Fruit fly (Drosophila melanogaster) whole organism, embryonic: Measurements from ENCODE around the gene Cul5.

Experiments used
- Abd-B ChIP-seq: fragments of 200-800 bp; sonication (Bioruptor generic); optimal IDR thresholded peaks from 2 replicates; lab custom pipeline; 2018; ENCODE audit warnings: missing biosample characterization, mild to moderate bottlenecking, missing genetic modification characterization, moderate library complexity
- Antp ChIP-seq: fragments of 200-800 bp; sonication (Bioruptor generic); optimal IDR thresholded peaks from 3 replicates; lab custom pipeline; 2016; ENCODE audit warnings: missing biosample characterization, missing genetic modification characterization
- Awh ChIP-seq: fragments of 200-800 bp; sonication (Bioruptor generic); IDR thresholded peaks from 2 replicates; pipeline ENCODE4, ENCODE4 v1.3.6; 2022; ENCODE audit warnings: missing biosample characterization, missing genetic modification characterization
- Bteb2 ChIP-seq: fragments of 200-800 bp; sonication (Bioruptor generic); optimal IDR thresholded peaks from 2 replicates; lab custom pipeline; 2016; ENCODE audit warnings: missing biosample characterization, missing genetic modification characterization
- CG10543 ChIP-seq: fragments of 200-800 bp; sonication (Bioruptor generic); optimal IDR thresholded peaks from 3 replicates; lab custom pipeline; 2017; ENCODE audit warnings: missing biosample characterization, mild to moderate bottlenecking, missing genetic modification characterization, moderate library complexity
- CG12942 ChIP-seq: fragments of 200-800 bp; sonication (Bioruptor generic); optimal IDR thresholded peaks from 3 replicates; lab custom pipeline; 2016; ENCODE audit warnings: missing biosample characterization, missing genetic modification characterization
- CG14050 ChIP-seq: fragments of 200-800 bp; sonication (Bioruptor generic); IDR thresholded peaks from 3 replicates; pipeline ENCODE4 v1.3.6; 2022; ENCODE audit warnings: missing biosample characterization, missing genetic modification characterization
- CG14860 ChIP-seq: fragments of 200-800 bp; sonication (Bioruptor generic); IDR thresholded peaks from 3 replicates; pipeline ENCODE4 v1.3.6; 2022; ENCODE audit warnings: missing biosample characterization, missing genetic modification characterization; ENCODE audit not compliant: partially characterized antibody
- CG15011 ChIP-seq: fragments of 200-800 bp; sonication (Bioruptor generic); optimal IDR thresholded peaks from 3 replicates; lab custom pipeline; 2018; ENCODE audit warnings: missing biosample characterization, mild to moderate bottlenecking, missing genetic modification characterization
- CG18764 ChIP-seq: fragments of 200-800 bp; sonication (Bioruptor generic); optimal IDR thresholded peaks from 3 replicates; lab custom pipeline; 2016; ENCODE audit warnings: missing biosample characterization, missing genetic modification characterization
- CG30403 ChIP-seq: fragments of 200-800 bp; sonication (Bioruptor generic); optimal IDR thresholded peaks from 3 replicates; lab custom pipeline; 2016; ENCODE audit warnings: missing biosample characterization, missing genetic modification characterization
- CG32532 ChIP-seq: fragments of 200-800 bp; sonication (Bioruptor generic); IDR thresholded peaks from 2 replicates; pipeline ENCODE4 v1.3.6; 2022; ENCODE audit warnings: missing biosample characterization, missing genetic modification characterization
- CG32767 ChIP-seq: fragments of 200-800 bp; sonication (Bioruptor generic); IDR thresholded peaks from 2 replicates; pipeline ENCODE4 v1.3.6; 2022; ENCODE audit warnings: missing biosample characterization, missing genetic modification characterization
- CG34224 ChIP-seq: fragments of 200-800 bp; sonication (Bioruptor generic); IDR thresholded peaks from 3 replicates; pipeline ENCODE4 v1.3.6; 2022; ENCODE audit warnings: missing biosample characterization, missing genetic modification characterization; ENCODE audit not compliant: partially characterized antibody
- CG4404 ChIP-seq: fragments of 200-800 bp; sonication (Bioruptor generic); IDR thresholded peaks from 2 replicates; pipeline ENCODE4 v1.3.6; 2022; ENCODE audit warnings: missing biosample characterization, missing genetic modification characterization
- CG4707 ChIP-seq: fragments of 200-800 bp; sonication (Bioruptor generic); optimal IDR thresholded peaks from 2 replicates; lab custom pipeline; 2018; ENCODE audit warnings: missing biosample characterization, mild to moderate bottlenecking, missing genetic modification characterization, moderate library complexity
- CG6765 ChIP-seq: fragments of 200-800 bp; sonication (Bioruptor generic); optimal IDR thresholded peaks from 3 replicates; lab custom pipeline; 2017; ENCODE audit warnings: missing biosample characterization, mild to moderate bottlenecking, missing genetic modification characterization
- CG7987 ChIP-seq: fragments of 200-800 bp; sonication (Bioruptor generic); optimal IDR thresholded peaks from 2 replicates; lab custom pipeline; 2018; ENCODE audit warnings: missing biosample characterization, mild to moderate bottlenecking, missing genetic modification characterization, moderate library complexity
- CG8388 ChIP-seq: fragments of 200-800 bp; sonication (Bioruptor generic); optimal IDR thresholded peaks from 2 replicates; lab custom pipeline; 2019; ENCODE audit warnings: missing biosample characterization, mild to moderate bottlenecking, missing genetic modification characterization, moderate library complexity
- CG8478 ChIP-seq: fragments of >200 bp; optimal IDR thresholded peaks from 2 replicates; lab custom pipeline; 2018
- CG8924 ChIP-seq: fragments of 200-800 bp; optimal IDR thresholded peaks from 3 replicates; lab custom pipeline; 2019; ENCODE audit warnings: missing biosample characterization, mild to moderate bottlenecking, missing genetic modification characterization, moderate library complexity
- CG9215 ChIP-seq: fragments of 200-800 bp; sonication (Bioruptor generic); IDR thresholded peaks from 2 replicates; pipeline ENCODE4 v1.3.6; 2022; ENCODE audit warnings: missing biosample characterization, missing genetic modification characterization
- Dref ChIP-seq: fragments of 200-800 bp; sonication (Bioruptor generic); IDR thresholded peaks from 2 replicates; pipeline ENCODE4 v1.3.6; 2022; ENCODE audit warnings: missing biosample characterization, missing genetic modification characterization
- H15 ChIP-seq: fragments of 200-800 bp; sonication (Bioruptor generic); IDR thresholded peaks from 3 replicates; pipeline ENCODE4 v1.3.6; 2022; ENCODE audit warnings: missing biosample characterization, missing genetic modification characterization
- Hr39 ChIP-seq: fragments of >200 bp; optimal IDR thresholded peaks from 2 replicates; lab custom pipeline; 2017
- Lhr ChIP-seq: fragments of 200-800 bp; sonication (Bioruptor generic); optimal IDR thresholded peaks from 3 replicates; lab custom pipeline; 2017; ENCODE audit warnings: mild to moderate bottlenecking, missing biosample characterization, missing genetic modification reagents, missing genetic modification characterization
- Meics ChIP-seq: fragments of 200-800 bp; sonication (Bioruptor generic); optimal IDR thresholded peaks from 2 replicates; lab custom pipeline; 2017; ENCODE audit warnings: missing biosample characterization, mild to moderate bottlenecking, missing genetic modification characterization
- Myb ChIP-seq: fragments of 200-800 bp; sonication (Bioruptor generic); optimal IDR thresholded peaks from 2 replicates; lab custom pipeline; 2016; ENCODE audit warnings: missing biosample characterization, missing genetic modification characterization
- Rx ChIP-seq: fragments of 200-800 bp; sonication (Bioruptor generic); IDR thresholded peaks from 2 replicates; pipeline ENCODE4 v1.3.6; 2022; ENCODE audit warnings: missing biosample characterization, missing genetic modification characterization
- Sin3A ChIP-seq: fragments of >200 bp; optimal IDR thresholded peaks from 2 replicates; lab custom pipeline; 2018
- TFAM ChIP-seq: fragments of 200-800 bp; sonication (Bioruptor generic); optimal IDR thresholded peaks from 2 replicates; lab custom pipeline; 2017; ENCODE audit warnings: missing biosample characterization, missing genetic modification characterization, inconsistent platforms
- amos ChIP-seq: fragments of 200-800 bp; sonication (Bioruptor generic); IDR thresholded peaks from 2 replicates; pipeline ENCODE4 v1.3.6; 2022; ENCODE audit warnings: missing biosample characterization, missing genetic modification characterization; ENCODE audit not compliant: partially characterized antibody
- bsh ChIP-seq, 2 experiments: fragments of 200-800 bp; sonication (Bioruptor generic); optimal IDR thresholded peaks; 2 replicates each; lab custom pipeline; 2017 to 2018; ENCODE audit warnings: mild to moderate bottlenecking in 2 of 2, missing biosample characterization in 2 of 2, missing genetic modification characterization in 2 of 2, moderate library complexity in 1 of 2
- ci ChIP-seq: fragments of 200-800 bp; sonication (Bioruptor generic); IDR thresholded peaks from 3 replicates; pipeline ENCODE4 v1.3.6; 2022; ENCODE audit warnings: missing biosample characterization, missing genetic modification characterization
- fru ChIP-seq: fragments of >200 bp; optimal IDR thresholded peaks from 2 replicates; lab custom pipeline; 2017
- hkb ChIP-seq, 2 experiments: fragments of 200-800 bp in 1 of 2; fragments of >200 bp in 1 of 2; sonication (Bioruptor generic) in 1 of 2; IDR thresholded peaks in 1 of 2; optimal IDR thresholded peaks in 1 of 2; 2 replicates each; pipeline versions ENCODE4 v1.3.6 to Lab custom; 2017 to 2022; ENCODE audit warnings: missing biosample characterization in 1 of 2, missing genetic modification characterization in 1 of 2
- insv ChIP-seq, 2 experiments: fragments of 200-800 bp; sonication (Bioruptor generic); optimal IDR thresholded peaks; 3 replicates each; lab custom pipeline; 2016 to 2018; ENCODE audit warnings: missing biosample characterization in 2 of 2, missing genetic modification characterization in 2 of 2
- lmd ChIP-seq: fragments of 200-800 bp; sonication (Bioruptor generic); IDR thresholded peaks from 2 replicates; pipeline ENCODE4 v1.3.6; 2022; ENCODE audit warnings: missing biosample characterization, missing genetic modification characterization
- mam ChIP-seq: fragments of 200-800 bp; sonication (Bioruptor generic); optimal IDR thresholded peaks from 3 replicates; lab custom pipeline; 2016; ENCODE audit warnings: missing biosample characterization, missing genetic modification characterization
- nau ChIP-seq: fragments of 200-800 bp; sonication (Bioruptor generic); optimal IDR thresholded peaks from 3 replicates; lab custom pipeline; 2017; ENCODE audit warnings: missing biosample characterization, mild to moderate bottlenecking, missing genetic modification characterization, missing genetic modification reagents
- oc ChIP-seq: fragments of 200-800 bp; sonication (Bioruptor generic); optimal IDR thresholded peaks from 2 replicates; lab custom pipeline; 2018; ENCODE audit warnings: missing biosample characterization, mild to moderate bottlenecking, missing genetic modification characterization, moderate library complexity
- run ChIP-seq: fragments of 200-800 bp; sonication (Bioruptor generic); optimal IDR thresholded peaks from 3 replicates; lab custom pipeline; 2018; ENCODE audit warnings: missing biosample characterization, mild to moderate bottlenecking, missing genetic modification characterization
- salm ChIP-seq: fragments of 200-800 bp; sonication (Bioruptor generic); optimal IDR thresholded peaks from 2 replicates; lab custom pipeline; 2018; ENCODE audit warnings: missing biosample characterization, mild to moderate bottlenecking, missing genetic modification characterization
- schlank ChIP-seq: fragments of 200-800 bp; sonication (Bioruptor generic); optimal IDR thresholded peaks from 2 replicates; lab custom pipeline; 2018; ENCODE audit warnings: missing biosample characterization, mild to moderate bottlenecking, missing genetic modification characterization
- scrt ChIP-seq: fragments of 200-800 bp; sonication (Bioruptor generic); optimal IDR thresholded peaks from 2 replicates; lab custom pipeline; 2018; ENCODE audit warnings: missing biosample characterization, mild to moderate bottlenecking, missing genetic modification characterization, moderate library complexity
- stc ChIP-seq: fragments of 200-800 bp; sonication (Bioruptor generic); IDR thresholded peaks from 2 replicates; pipeline ENCODE4 v1.3.6; 2022; ENCODE audit warnings: missing biosample characterization, missing genetic modification characterization
- tap ChIP-seq: fragments of 200-800 bp; optimal IDR thresholded peaks from 3 replicates; lab custom pipeline; 2019; ENCODE audit warnings: missing biosample characterization, mild to moderate bottlenecking, missing genetic modification characterization, moderate library complexity
- tgo ChIP-seq: fragments of 200-800 bp; sonication (Bioruptor generic); IDR thresholded peaks from 3 replicates; pipeline ENCODE4 v1.3.6; 2022; ENCODE audit warnings: missing biosample characterization, missing genetic modification characterization
- tup ChIP-seq: fragments of 200-800 bp; sonication (Bioruptor generic); optimal IDR thresholded peaks from 2 replicates; lab custom pipeline; 2016; ENCODE audit warnings: missing biosample characterization, mild to moderate bottlenecking, missing genetic modification characterization, moderate library complexity
- zen2 ChIP-seq: fragments of 200-800 bp; sonication (Bioruptor generic); IDR thresholded peaks from 3 replicates; pipeline ENCODE4 v1.3.6; 2022; ENCODE audit warnings: missing biosample characterization, missing genetic modification characterization; ENCODE audit not compliant: partially characterized antibody

The Cul5 gene

dm6 chr3R:29039704-29040430 is 22.9 kb downstream of the Cul5 start (continued):
- TF ChIP-seq Awh (GFP tag; lab: Robert Waterston, UW) (no peak), oc (tag; lab: Kevin White, UChicago) (no peak), CG32767 (GFP tag; lab: Robert Waterston, UW) (peak; percentile 18; the same call in 1 of the 2 replicates), fru (lab: Kevin White, UChicago) (no peak), CG34224 (peak; percentile 8; the same call in 1 of the 3 replicates), run (tag; lab: Kevin White, UChicago) (no peak), amos (GFP tag; lab: Robert Waterston, UW) (peak; percentile 6; the same call in 1 of the 2 replicates), Lhr (peak; percentile 34), tap (no peak), Hr39 (lab: Kevin White, UChicago) (no peak), Sin3A (no peak), Myb (GFP tag; lab: Kevin White, UChicago) (peak; percentile 10), CG7987 (GFP tag; lab: Kevin White, UChicago) (no peak), CG10543 (GFP tag; lab: Kevin White, UChicago) (no peak), CG8388 (GFP tag; lab: Kevin White, UChicago) (peak; percentile 25), zen2 (GFP tag; lab: Robert Waterston, UW) (no peak), salm (tag; lab: Kevin White, UChicago) (no peak), Rx (GFP tag; lab: Robert Waterston, UW) (no peak), Dref (GFP tag; lab: Robert Waterston, UW) (0 out of 2 replicates have a peak, but pooled peaks have one; percentile 16), lmd (GFP tag; lab: Robert Waterston, UW) (peak; percentile 16; the same call in 1 of the 2 replicates), Bteb2 (GFP tag; lab: Kevin White, UChicago) (peak; percentile 49), scrt (peak; percentile 32), CG8478 (lab: Kevin White, UChicago) (no peak), CG9215 (GFP tag; lab: Robert Waterston, UW) (peak; percentile 26; the same call in 1 of the 2 replicates), tgo (GFP tag; lab: Robert Waterston, UW) (no peak; the same call in 2 of the 3 replicates), CG30403 (GFP tag; lab: Kevin White, UChicago) (peak; percentile 16), Abd-B (no peak), insv (GFP tag; optimal IDR thresholded peaks at IDR 0.05; lab: Kevin White, UChicago) (peak; percentile 99), mam (peak; percentile 58), schlank (tag; lab: Kevin White, UChicago) (no peak), nau (GFP tag; lab: Kevin White, UChicago) (no peak), Antp (peak; percentile 10), CG6765 (GFP tag; lab: Kevin White, UChicago) (peak; percentile 12), Meics (GFP tag; lab: Kevin White, UChicago) (peak; percentile 24), CG4404 (GFP tag; lab: Robert Waterston, UW) (no peak), CG18764 (GFP tag; lab: Kevin White, UChicago) (no peak), CG12942 (no peak), tup (GFP tag; lab: Kevin White, UChicago) (peak; percentile 53), TFAM (GFP tag; lab: Kevin White, UChicago) (no peak), CG14050 (no peak), CG32532 (GFP tag; lab: Robert Waterston, UW) (no peak), CG15011 (GFP tag; lab: Kevin White, UChicago) (peak; percentile 4), H15 (no peak), stc (GFP tag; lab: Robert Waterston, UW) (peak; percentile 37), hkb (optimal IDR thresholded peaks at IDR 0.05; lab: Kevin White, UChicago) (no peak), hkb (GFP tag; IDR thresholded peaks at IDR 0.05; lab: Robert Waterston, UW) (0 out of 2 replicates have a peak, but pooled peaks have one; percentile 10), ci (GFP tag; lab: Robert Waterston, UW) (peak; percentile 48; the same call in 2 of the 3 replicates), CG4707 (GFP tag; lab: Kevin White, UChicago) (no peak), CG8924 (peak; percentile 8), bsh (GFP tag; optimal IDR thresholded peaks at IDR 0.05; lab: Kevin White, UChicago) (no peak), CG14860 (GFP tag; lab: Robert Waterston, UW) (no peak)
